Fruit fly (Drosophila melanogaster) whole organism, embryonic: ENCODE measurements around the gene BOD1.

Experiments used
- B-H2 ChIP-seq: fragments of 200-800 bp; sonication (Bioruptor generic); optimal IDR thresholded peaks from 2 replicates; lab custom pipeline; 2018; ENCODE audit warnings: missing biosample characterization, mild to moderate bottlenecking, missing genetic modification characterization
- Bgb ChIP-seq: fragments of 200-800 bp; sonication (Bioruptor generic); IDR thresholded peaks from 2 replicates; pipeline ENCODE4 v1.3.6; 2022; ENCODE audit warnings: missing biosample characterization, missing genetic modification characterization; ENCODE audit not compliant: partially characterized antibody
- CG13296 ChIP-seq: fragments of 200-800 bp; sonication (Bioruptor generic); optimal IDR thresholded peaks from 3 replicates; lab custom pipeline; 2018; ENCODE audit warnings: missing biosample characterization, mild to moderate bottlenecking, missing genetic modification characterization
- CG14710 ChIP-seq: fragments of 200-800 bp; sonication (Bioruptor generic); optimal IDR thresholded peaks from 3 replicates; lab custom pipeline; 2019; ENCODE audit warnings: missing biosample characterization, mild to moderate bottlenecking, missing genetic modification characterization, moderate library complexity
- CG14860 ChIP-seq: fragments of 200-800 bp; sonication (Bioruptor generic); IDR thresholded peaks from 3 replicates; pipeline ENCODE4 v1.3.6; 2022; ENCODE audit warnings: missing biosample characterization, missing genetic modification characterization; ENCODE audit not compliant: partially characterized antibody
- CG15514 ChIP-seq: fragments of 200-800 bp; sonication (Bioruptor generic); optimal IDR thresholded peaks from 3 replicates; lab custom pipeline; 2017; ENCODE audit warnings: missing biosample characterization, missing genetic modification characterization, mild to moderate bottlenecking, moderate library complexity, missing genetic modification reagents
- CG1603 ChIP-seq: fragments of 200-800 bp; sonication (Bioruptor generic); optimal IDR thresholded peaks from 2 replicates; lab custom pipeline; 2019; ENCODE audit warnings: missing biosample characterization, mild to moderate bottlenecking, missing genetic modification characterization, moderate library complexity
- CG17912 ChIP-seq: fragments of 200-800 bp; sonication (Bioruptor generic); optimal IDR thresholded peaks from 2 replicates; lab custom pipeline; 2018; ENCODE audit warnings: missing biosample characterization, mild to moderate bottlenecking, missing genetic modification characterization
- CG3163 ChIP-seq: fragments of 200-800 bp; sonication (Bioruptor generic); optimal IDR thresholded peaks from 3 replicates; lab custom pipeline; 2016; ENCODE audit warnings: missing biosample characterization, missing genetic modification characterization
- CG32532 ChIP-seq: fragments of 200-800 bp; sonication (Bioruptor generic); IDR thresholded peaks from 2 replicates; pipeline ENCODE4 v1.3.6; 2022; ENCODE audit warnings: missing biosample characterization, missing genetic modification characterization
- CG3726 ChIP-seq: fragments of 200-800 bp; sonication (Bioruptor generic); IDR thresholded peaks from 3 replicates; pipeline ENCODE4, ENCODE4 v1.3.6; 2022; ENCODE audit warnings: missing biosample characterization, missing genetic modification characterization
- CG4730 ChIP-seq: fragments of 200-800 bp; sonication (Bioruptor generic); IDR thresholded peaks from 2 replicates; pipeline ENCODE4 v1.3.6; 2022; ENCODE audit warnings: missing biosample characterization, missing genetic modification characterization
- CG7928 ChIP-seq: fragments of 200-800 bp; sonication (Bioruptor generic); optimal IDR thresholded peaks from 2 replicates; lab custom pipeline; 2017; ENCODE audit warnings: missing biosample characterization, mild to moderate bottlenecking, missing genetic modification characterization
- CG7987 ChIP-seq: fragments of 200-800 bp; sonication (Bioruptor generic); optimal IDR thresholded peaks from 2 replicates; lab custom pipeline; 2018; ENCODE audit warnings: missing biosample characterization, mild to moderate bottlenecking, missing genetic modification characterization, moderate library complexity
- CG8290 ChIP-seq, 3 experiments: fragments of 200-800 bp; sonication (Bioruptor generic); optimal IDR thresholded peaks; 2 replicates each; lab custom pipeline; 2016 to 2019; ENCODE audit warnings: missing biosample characterization in 3 of 3, missing genetic modification characterization in 3 of 3, mild to moderate bottlenecking in 2 of 3, moderate library complexity in 1 of 3
- CG8924 ChIP-seq: fragments of 200-800 bp; optimal IDR thresholded peaks from 3 replicates; lab custom pipeline; 2019; ENCODE audit warnings: missing biosample characterization, mild to moderate bottlenecking, missing genetic modification characterization, moderate library complexity
- CG9876 ChIP-seq: fragments of 200-800 bp; sonication (Bioruptor generic); optimal IDR thresholded peaks from 2 replicates; lab custom pipeline; 2016; ENCODE audit warnings: missing biosample characterization, missing genetic modification characterization
- CHES-1-like ChIP-seq: fragments of 200-800 bp; sonication (Bioruptor generic); optimal IDR thresholded peaks from 2 replicates; lab custom pipeline; 2016; ENCODE audit warnings: missing biosample characterization, missing genetic modification characterization
- CoRest ChIP-seq: fragments of 200-800 bp; sonication (Bioruptor generic); optimal IDR thresholded peaks from 3 replicates; lab custom pipeline; 2018; ENCODE audit warnings: missing biosample characterization, mild to moderate bottlenecking, missing genetic modification characterization, moderate library complexity
- Ets65A ChIP-seq: fragments of 200-800 bp; sonication (Bioruptor generic); peaks from one replicate; lab custom pipeline; 2016; ENCODE audit warnings: missing biosample characterization, missing genetic modification characterization
- HLHmδ ChIP-seq: fragments of 200-800 bp; sonication (Bioruptor generic); optimal IDR thresholded peaks from 2 replicates; lab custom pipeline; 2018; ENCODE audit warnings: missing biosample characterization, mild to moderate bottlenecking, missing genetic modification characterization, moderate library complexity
- Hmr ChIP-seq: fragments of 200-800 bp; sonication (Bioruptor generic); optimal IDR thresholded peaks from 3 replicates; lab custom pipeline; 2017; ENCODE audit warnings: mild to moderate bottlenecking, missing biosample characterization, missing genetic modification reagents, missing genetic modification characterization
- MBD-R2 ChIP-seq: fragments of 200-800 bp; sonication (Bioruptor generic); IDR thresholded peaks from 2 replicates; pipeline ENCODE4 v1.3.6; 2022; ENCODE audit warnings: missing biosample characterization, missing genetic modification characterization
- Trl ChIP-seq, 3 experiments: fragments of >200 bp in 2 of 3; fragments of 200-800 bp in 1 of 3; sonication (Bioruptor generic) in 1 of 3; optimal IDR thresholded peaks; 2 replicates in 1 of 3; 3 replicates in 2 of 3; lab custom pipeline; 2016 to 2017; ENCODE audit warnings: missing biosample characterization in 1 of 3, missing genetic modification characterization in 1 of 3
- ab ChIP-seq: fragments of 200-800 bp; sonication (Bioruptor generic); optimal IDR thresholded peaks from 2 replicates; lab custom pipeline; 2016; ENCODE audit warnings: missing biosample characterization, missing genetic modification characterization
- ac ChIP-seq: fragments of 200-800 bp; sonication (Bioruptor generic); optimal IDR thresholded peaks from 3 replicates; lab custom pipeline; 2017; ENCODE audit warnings: missing biosample characterization, mild to moderate bottlenecking, missing genetic modification characterization
- bab2 ChIP-seq: fragments of 200-800 bp; sonication (Bioruptor generic); optimal IDR thresholded peaks from 2 replicates; lab custom pipeline; 2016; ENCODE audit warnings: missing biosample characterization, missing genetic modification characterization
- bigmax ChIP-seq: fragments of 200-800 bp; sonication (Bioruptor generic); optimal IDR thresholded peaks from 2 replicates; lab custom pipeline; 2018; ENCODE audit warnings: missing biosample characterization, mild to moderate bottlenecking, missing genetic modification characterization
- cad ChIP-seq: fragments of >200 bp; optimal IDR thresholded peaks from 2 replicates; lab custom pipeline; 2017; ENCODE audit warnings: missing biosample characterization, missing genetic modification characterization
- chn ChIP-seq: fragments of 200-800 bp; sonication (Bioruptor generic); optimal IDR thresholded peaks from 2 replicates; lab custom pipeline; 2016; ENCODE audit warnings: missing biosample characterization, missing genetic modification characterization
- ci ChIP-seq: fragments of 200-800 bp; sonication (Bioruptor generic); IDR thresholded peaks from 3 replicates; pipeline ENCODE4 v1.3.6; 2022; ENCODE audit warnings: missing biosample characterization, missing genetic modification characterization
- crol ChIP-seq: fragments of 200-800 bp; sonication (Bioruptor generic); IDR thresholded peaks from 2 replicates; pipeline ENCODE4 v1.3.6; 2022; ENCODE audit warnings: missing biosample characterization, missing genetic modification characterization
- dmrt11E ChIP-seq: fragments of 200-800 bp; sonication (Bioruptor generic); optimal IDR thresholded peaks from 3 replicates; lab custom pipeline; 2018; ENCODE audit warnings: missing biosample characterization, mild to moderate bottlenecking, missing genetic modification characterization, moderate library complexity
- exex ChIP-seq: fragments of 200-800 bp; sonication (Bioruptor generic); optimal IDR thresholded peaks from 4 replicates; lab custom pipeline; 2018; ENCODE audit warnings: missing biosample characterization, mild to moderate bottlenecking, missing genetic modification characterization, moderate library complexity
- gce ChIP-seq: fragments of 200-800 bp; sonication (Bioruptor generic); IDR thresholded peaks from 3 replicates; pipeline ENCODE4 v1.3.6; 2022; ENCODE audit warnings: missing biosample characterization, missing genetic modification characterization
- inv ChIP-seq: fragments of 200-800 bp; sonication (Bioruptor generic); IDR thresholded peaks from 2 replicates; pipeline ENCODE4 v1.3.6; 2022; ENCODE audit warnings: missing biosample characterization, missing genetic modification characterization; ENCODE audit not compliant: partially characterized antibody
- jumu ChIP-seq: fragments of 200-800 bp; sonication (Bioruptor generic); optimal IDR thresholded peaks from 3 replicates; lab custom pipeline; 2016; ENCODE audit warnings: missing biosample characterization, missing genetic modification characterization
- kah ChIP-seq: fragments of 200-800 bp; sonication (Bioruptor generic); optimal IDR thresholded peaks from 2 replicates; lab custom pipeline; 2018; ENCODE audit warnings: missing biosample characterization, mild to moderate bottlenecking, missing genetic modification characterization
- kni ChIP-seq: fragments of 200-800 bp; sonication (Bioruptor generic); optimal IDR thresholded peaks from 3 replicates; lab custom pipeline; 2017; ENCODE audit warnings: mild to moderate bottlenecking, missing biosample characterization, missing genetic modification reagents, missing genetic modification characterization
- lov ChIP-seq, 2 experiments: fragments of 200-800 bp in 1 of 2; fragments of >200 bp in 1 of 2; sonication (Bioruptor generic) in 1 of 2; IDR thresholded peaks in 1 of 2; optimal IDR thresholded peaks in 1 of 2; 2 replicates in 1 of 2; 3 replicates in 1 of 2; pipeline versions ENCODE4 v1.3.6 to Lab custom; 2017 to 2022; ENCODE audit warnings: missing biosample characterization in 1 of 2, missing genetic modification characterization in 1 of 2
- peb ChIP-seq: fragments of 200-800 bp; sonication (Bioruptor generic); IDR thresholded peaks from 2 replicates; pipeline ENCODE4 v1.3.6; 2022; ENCODE audit warnings: missing biosample characterization, missing genetic modification characterization
- rib ChIP-seq: fragments of 200-800 bp; sonication (Bioruptor generic); IDR thresholded peaks from 2 replicates; pipeline ENCODE4 v1.3.6; 2022; ENCODE audit warnings: missing biosample characterization, missing genetic modification characterization
- slou ChIP-seq: fragments of 200-800 bp; sonication (Bioruptor generic); optimal IDR thresholded peaks from 3 replicates; lab custom pipeline; 2016; ENCODE audit warnings: missing biosample characterization, missing genetic modification characterization
- sug ChIP-seq: fragments of 200-800 bp; optimal IDR thresholded peaks from 2 replicates; lab custom pipeline; 2019; ENCODE audit warnings: missing biosample characterization, mild to moderate bottlenecking, missing genetic modification characterization, moderate library complexity
- twi ChIP-seq: fragments of 200-800 bp; optimal IDR thresholded peaks from 2 replicates; lab custom pipeline; 2019; ENCODE audit warnings: missing biosample characterization, mild to moderate bottlenecking, missing genetic modification characterization, moderate library complexity
- usp ChIP-seq: fragments of >200 bp; optimal IDR thresholded peaks from 2 replicates; lab custom pipeline; 2017; ENCODE audit warnings: missing biosample characterization, missing genetic modification characterization
- zen ChIP-seq: fragments of 200-800 bp; sonication (Bioruptor generic); optimal IDR thresholded peaks from 3 replicates; lab custom pipeline; 2018; ENCODE audit warnings: missing biosample characterization, mild to moderate bottlenecking, missing genetic modification characterization, moderate library complexity
- zf30C ChIP-seq: fragments of 200-800 bp; sonication (Bioruptor generic); optimal IDR thresholded peaks from 3 replicates; lab custom pipeline; 2018; ENCODE audit warnings: missing biosample characterization, mild to moderate bottlenecking, missing genetic modification characterization

Gene BOD1

dm6 chr3R:27987329-27987728 lies 49.3 kb downstream of the BOD1 start (continued):
- no peak for TF ChIP-seq CG3726 (GFP tag; lab: Robert Waterston, UW)
- TF ChIP-seq twi, result peak; percentile 25
- TF ChIP-seq lov (optimal IDR thresholded peaks at IDR 0.05; lab: Kevin White, UChicago), result no peak
- no peak for TF ChIP-seq lov (GFP tag; IDR thresholded peaks at IDR 0.05; lab: Robert Waterston, UW)
- TF ChIP-seq ci (GFP tag; lab: Robert Waterston, UW), result peak; percentile 72
- peak; percentile 35 for TF ChIP-seq CG14710 (tag; lab: Kevin White, UChicago)
- no peak for TF ChIP-seq chn (GFP tag; lab: Kevin White, UChicago)
- TF ChIP-seq CG4730 (GFP tag; lab: Robert Waterston, UW), result peak; percentile 42
- TF ChIP-seq CG32532 (GFP tag; lab: Robert Waterston, UW), result peak; percentile 88
- TF ChIP-seq Bgb (GFP tag; lab: Robert Waterston, UW), result no peak
- peak; percentile 69 for TF ChIP-seq Hmr
- TF ChIP-seq CG13296 (GFP tag; lab: Kevin White, UChicago), result no peak
- peak; percentile 46 for TF ChIP-seq dmrt11E (tag; lab: Kevin White, UChicago)
- TF ChIP-seq ac, result no peak
- TF ChIP-seq CG1603, result no peak
- TF ChIP-seq CoRest, result peak; percentile 84
- TF ChIP-seq usp (GFP tag; lab: Kevin White, UChicago), result no peak
- no peak for TF ChIP-seq kah (GFP tag; lab: Kevin White, UChicago)
- no peak for TF ChIP-seq cad (GFP tag; lab: Kevin White, UChicago)
- peak; percentile 72 for TF ChIP-seq CG8924 (tag; lab: Kevin White, UChicago)
- 0 out of 2 replicates have a peak, but pooled peaks have one; percentile 33 for TF ChIP-seq peb
- no peak for TF ChIP-seq inv (GFP tag; lab: Robert Waterston, UW)
- TF ChIP-seq CG8290 (GFP tag; optimal IDR thresholded peaks at IDR 0.05; lab: Kevin White, UChicago), result no peak
- no peak for TF ChIP-seq CG8290 (tag; optimal IDR thresholded peaks at IDR 0.05; lab: Kevin White, UChicago)
- no peak for TF ChIP-seq zen (tag; lab: Kevin White, UChicago)
- TF ChIP-seq CHES-1-like (GFP tag; lab: Kevin White, UChicago), result no peak

- TF ChIP-seq Trl (optimal IDR thresholded peaks at IDR 0.05; lab: Kevin White, UChicago) (peak; percentile 70 to 82), Trl (GFP tag; optimal IDR thresholded peaks at IDR 0.05; lab: Kevin White, UChicago) (no peak), rib (GFP tag; lab: Robert Waterston, UW) (peak; percentile 8; the same call in 1 of the 2 replicates), MBD-R2 (GFP tag; lab: Robert Waterston, UW) (0 out of 2 replicates have a peak, but pooled peaks have one; percentile 0), CG14860 (GFP tag; lab: Robert Waterston, UW) (no peak), jumu (no peak), kni (GFP tag; lab: Kevin White, UChicago) (peak; percentile 7), gce (GFP tag; lab: Robert Waterston, UW) (no peak), bab2 (GFP tag; lab: Kevin White, UChicago) (no peak), sug (tag; lab: Kevin White, UChicago) (peak; percentile 37), exex (tag; lab: Kevin White, UChicago) (peak; percentile 41), bigmax (GFP tag; lab: Kevin White, UChicago) (peak; percentile 77)
- TF ChIP-seq, all 482 proteins: peak for 7
Measured at dm6 chr3R:27987772-27988171, 49.7 kb downstream of the BOD1 start.

- TF ChIP-seq CG15514 (GFP tag; lab: Kevin White, UChicago) (peak; percentile 30), zf30C (GFP tag; lab: Kevin White, UChicago) (peak; percentile 5), CG3163 (GFP tag; lab: Kevin White, UChicago) (peak; percentile 12), CG7928 (GFP tag; lab: Kevin White, UChicago) (no peak), ab (GFP tag; lab: Kevin White, UChicago) (no peak), Ets65A (GFP tag; lab: Kevin White, UChicago) (no peak), crol (peak; percentile 71), CG4730 (GFP tag; lab: Robert Waterston, UW) (0 out of 2 replicates have a peak, but pooled peaks have one; percentile 15), CG1603 (peak; percentile 6), CG17912 (GFP tag; lab: Kevin White, UChicago) (no peak), CG7987 (GFP tag; lab: Kevin White, UChicago) (peak; percentile 57), CG9876 (GFP tag; lab: Kevin White, UChicago) (no peak), B-H2 (GFP tag; lab: Kevin White, UChicago) (peak; percentile 10), HLHmδ (GFP tag; lab: Kevin White, UChicago) (no peak), slou (GFP tag; lab: Kevin White, UChicago) (peak; percentile 1)
Measured at dm6 chr3R:27988189-27988588, 50.1 kb downstream of the BOD1 start, which contains the start of gene betaTub97EF. Gene betaTub97EF (minus strand): TSS chr3R:27988384.
